Worm (Caenorhabditis elegans) whole organism, young adult: Measurements from ENCODE around the gene Y60A3A.8.

Experiments used
- B0261.1 ChIP-seq: sonication (generic microtip); optimal IDR thresholded peaks from 2 replicates; lab custom pipeline; 2016; ENCODE audit warnings: mild to moderate bottlenecking, missing genetic modification characterization, moderate library complexity, missing compliant biosample characterization
- C06A6.2 ChIP-seq: fragments of 200-800 bp; sonication (Bioruptor generic); conservative IDR thresholded peaks from 2 replicates; pipeline ENCODE4 v1.3.6; 2022; ENCODE audit warnings: missing genetic modification characterization, missing compliant biosample characterization
- F10E7.11 ChIP-seq: sonication (generic microtip); optimal IDR thresholded peaks from 2 replicates; lab custom pipeline; 2017; ENCODE audit warnings: mild to moderate bottlenecking, missing genetic modification characterization, moderate library complexity, missing compliant biosample characterization
- F49E8.2 ChIP-seq: sonication (generic microtip); optimal IDR thresholded peaks from 3 replicates; lab custom pipeline; 2017; ENCODE audit warnings: missing genetic modification characterization, mild to moderate bottlenecking, missing compliant biosample characterization, antibody characterized with exemption, moderate library complexity; ENCODE audit not compliant: insufficient read depth
- F52B5.7 ChIP-seq: sonication (generic microtip); optimal IDR thresholded peaks from 2 replicates; lab custom pipeline; 2016; ENCODE audit warnings: mild to moderate bottlenecking, missing genetic modification characterization, missing compliant biosample characterization
- T07F8.4 ChIP-seq: sonication (generic microtip); optimal IDR thresholded peaks from 2 replicates; lab custom pipeline; 2016; ENCODE audit warnings: mild to moderate bottlenecking, missing genetic modification characterization, moderate library complexity, missing compliant biosample characterization
- Y56A3A.18 ChIP-seq: fragments of 200-800 bp; sonication (Bioruptor generic); IDR thresholded peaks from 2 replicates; pipeline ENCODE4 v1.3.6; 2022; ENCODE audit warnings: missing genetic modification reagents, missing genetic modification characterization, missing compliant biosample characterization
- akir-1 ChIP-seq: fragments of 200-800 bp; sonication (Bioruptor generic); optimal IDR thresholded peaks from 2 replicates; lab custom pipeline; 2018; ENCODE audit warnings: mild to moderate bottlenecking, missing genetic modification characterization, moderate library complexity, missing compliant biosample characterization
- cebp-1 ChIP-seq, 2 experiments: fragments of 200-800 bp in 1 of 2; sonication (Bioruptor generic) in 1 of 2; sonication (generic microtip) in 1 of 2; IDR thresholded peaks in 1 of 2; optimal IDR thresholded peaks in 1 of 2; 2 replicates each; pipeline versions ENCODE4 v1.3.6 to Lab custom; 2017 to 2022; ENCODE audit warnings: missing compliant biosample characterization in 2 of 2, missing genetic modification characterization in 2 of 2, mild to moderate bottlenecking in 1 of 2, missing genetic modification reagents in 1 of 2, moderate library complexity in 1 of 2
- ceh-100 ChIP-seq: fragments of 200-800 bp; sonication (Bioruptor generic); IDR thresholded peaks from 2 replicates; pipeline ENCODE4 v1.3.6; 2022; ENCODE audit warnings: missing genetic modification reagents, missing genetic modification characterization, missing compliant biosample characterization
- ceh-91 ChIP-seq: fragments of 200-800 bp; sonication (Bioruptor generic); IDR thresholded peaks from 2 replicates; pipeline ENCODE4 v1.3.6; 2022; ENCODE audit warnings: missing genetic modification reagents, missing genetic modification characterization, missing compliant biosample characterization
- dox-1 ChIP-seq: fragments of 200-800 bp; sonication (Bioruptor generic); IDR thresholded peaks from 2 replicates; pipeline ENCODE4 v1.3.6; 2022; ENCODE audit warnings: missing genetic modification reagents, missing genetic modification characterization, missing compliant biosample characterization
- egrh-3 ChIP-seq: fragments of 200-800 bp; sonication (Bioruptor generic); IDR thresholded peaks from 2 replicates; pipeline ENCODE4 v1.3.6; 2022; ENCODE audit warnings: missing genetic modification reagents, missing genetic modification characterization, missing compliant biosample characterization
- gei-17 ChIP-seq: fragments of 200-800 bp; sonication (Bioruptor generic); optimal IDR thresholded peaks from 2 replicates; lab custom pipeline; 2018; ENCODE audit warnings: mild to moderate bottlenecking, missing genetic modification characterization, missing compliant biosample characterization
- him-1 ChIP-seq: sonication (generic microtip); optimal IDR thresholded peaks from 2 replicates; lab custom pipeline; 2016; ENCODE audit warnings: missing genotype, missing genetic modification reagents, missing genetic modification characterization, missing compliant biosample characterization
- lin-26 ChIP-seq: fragments of 200-800 bp; sonication (Bioruptor generic); IDR thresholded peaks from 2 replicates; pipeline ENCODE4 v1.3.6; 2022; ENCODE audit warnings: missing genetic modification reagents, missing genetic modification characterization, missing compliant biosample characterization
- lin-54 ChIP-seq: fragments of 200-800 bp; sonication (Bioruptor generic); optimal IDR thresholded peaks from 2 replicates; lab custom pipeline; 2018; ENCODE audit warnings: mild to moderate bottlenecking, missing genetic modification characterization, missing compliant biosample characterization
- lsy-27 ChIP-seq: sonication (generic microtip); optimal IDR thresholded peaks from 2 replicates; lab custom pipeline; 2017; ENCODE audit warnings: missing genetic modification characterization, mild to moderate bottlenecking, missing compliant biosample characterization, antibody characterized with exemption, missing genotype, borderline replicate concordance; ENCODE audit not compliant: insufficient read depth
- madf-6 ChIP-seq: fragments of 200-800 bp; sonication (Bioruptor generic); IDR thresholded peaks from 2 replicates; pipeline ENCODE4 v1.3.6; 2022; ENCODE audit warnings: missing genetic modification reagents, missing genetic modification characterization, missing compliant biosample characterization
- mxl-1 ChIP-seq: sonication (generic microtip); optimal IDR thresholded peaks from 2 replicates; lab custom pipeline; 2016; ENCODE audit warnings: missing genetic modification characterization, missing compliant biosample characterization
- nfya-2 ChIP-seq: fragments of 200-800 bp; sonication (Bioruptor generic); IDR thresholded peaks from 2 replicates; pipeline ENCODE4 v1.3.6; 2022; ENCODE audit warnings: missing genetic modification reagents, missing genetic modification characterization, missing compliant biosample characterization
- nhr-120 ChIP-seq: fragments of 200-800 bp; sonication (Bioruptor generic); IDR thresholded peaks from 2 replicates; pipeline ENCODE4 v1.3.6; 2022; ENCODE audit warnings: missing genetic modification characterization, missing compliant biosample characterization
- nhr-179 ChIP-seq: sonication (generic microtip); optimal IDR thresholded peaks from 2 replicates; lab custom pipeline; 2016; ENCODE audit warnings: mild to moderate bottlenecking, missing genetic modification characterization, missing compliant biosample characterization
- nhr-27 ChIP-seq: fragments of 200-800 bp; sonication (Bioruptor generic); optimal IDR thresholded peaks from 2 replicates; lab custom pipeline; 2018; ENCODE audit warnings: mild to moderate bottlenecking, missing genetic modification characterization, moderate library complexity, missing compliant biosample characterization
- nhr-80 ChIP-seq: sonication (generic microtip); optimal IDR thresholded peaks from 2 replicates; lab custom pipeline; 2016; ENCODE audit warnings: missing genetic modification characterization, missing compliant biosample characterization
- pha-4 ChIP-seq: fragments of 150-350 bp; sonication (generic microtip); optimal IDR thresholded peaks from 2 replicates; lab custom pipeline; 2014; ENCODE audit warnings: missing biosample characterization, missing genetic modification reagents, missing genetic modification characterization
- rcor-1 ChIP-seq: fragments of 200-800 bp; sonication (Bioruptor generic); IDR thresholded peaks from 2 replicates; pipeline ENCODE4 v1.3.6; 2022; ENCODE audit warnings: missing genetic modification reagents, missing genetic modification characterization, missing compliant biosample characterization
- rec-8 ChIP-seq, 2 experiments: sonication (generic microtip); optimal IDR thresholded peaks; 2 replicates each; lab custom pipeline; 2016; ENCODE audit warnings: mild to moderate bottlenecking in 2 of 2, missing genetic modification characterization in 2 of 2, missing genetic modification reagents in 2 of 2, missing genotype in 2 of 2, missing biosample characterization in 1 of 2, missing compliant biosample characterization in 1 of 2, moderate library complexity in 1 of 2
- sdz-38 ChIP-seq: sonication (generic microtip); optimal IDR thresholded peaks from 2 replicates; lab custom pipeline; 2016; ENCODE audit warnings: missing genotype, missing genetic modification characterization, missing compliant biosample characterization
- unc-130 ChIP-seq: sonication (generic microtip); optimal IDR thresholded peaks from 2 replicates; lab custom pipeline; 2016; ENCODE audit warnings: missing genetic modification reagents, missing genetic modification characterization, missing compliant biosample characterization
- zfh-2 ChIP-seq: fragments of 200-800 bp; sonication (Bioruptor generic); conservative IDR thresholded peaks from 2 replicates; pipeline ENCODE4 v1.3.6; 2022; ENCODE audit warnings: missing genetic modification reagents, missing genetic modification characterization, missing compliant biosample characterization
- zim-3 ChIP-seq: sonication (generic microtip); optimal IDR thresholded peaks from 2 replicates; lab custom pipeline; 2017; ENCODE audit warnings: mild to moderate bottlenecking, missing genetic modification characterization, moderate library complexity, missing compliant biosample characterization

The Y60A3A.8 gene

ce11 chrV:19994093-19994492 is 44.3 kb downstream of the Y60A3A.8 start, which contains the start of gene Y60A3A.25:
Gene Y60A3A.25 (minus strand): TSS chrV:19994193.
- TF ChIP-seq pha-4 (tag; lab: Kevin White, UChicago): no peak

- no peak for TF ChIP-seq mxl-1 (tag; lab: Kevin White, UChicago)
- no peak for TF ChIP-seq nhr-27 (tag; lab: Kevin White, UChicago)
- TF ChIP-seq C06A6.2: no peak
- TF ChIP-seq nhr-80 (tag; lab: Kevin White, UChicago): peak; percentile 51
Observed at ce11 chrV:19994665-19995064, 44.9 kb downstream of the Y60A3A.8 start.

ce11 chrV:19997481-19997880 is 47.7 kb downstream of the Y60A3A.8 start:
- TF ChIP-seq F10E7.11 (no peak), lin-26 (no peak), Y56A3A.18 (GFP tag; lab: Robert Waterston, UW) (no peak), lsy-27 (no peak), egrh-3 (GFP tag; lab: Robert Waterston, UW) (peak; percentile 29; the same call in 1 of the 2 replicates), F52B5.7 (tag; lab: Kevin White, UChicago) (no peak), nfya-2 (GFP tag; lab: Robert Waterston, UW) (no peak), zfh-2 (GFP tag; lab: Robert Waterston, UW) (peak; percentile 77), unc-130 (no peak), akir-1 (GFP tag; lab: Kevin White, UChicago) (no peak), rec-8 (tag; optimal IDR thresholded peaks at IDR 0.05; lab: Kevin White, UChicago) (no peak), dox-1 (GFP tag; lab: Robert Waterston, UW) (peak; percentile 31; the same call in 1 of the 2 replicates), B0261.1 (tag; lab: Kevin White, UChicago) (no peak), nhr-179 (tag; lab: Kevin White, UChicago) (no peak), nhr-120 (GFP tag; lab: Robert Waterston, UW) (no peak), C06A6.2 (no peak)

- TF ChIP-seq T07F8.4 (no peak), Y56A3A.18 (GFP tag; lab: Robert Waterston, UW) (0 out of 2 replicates have a peak, but pooled peaks have one; percentile 35), rcor-1 (GFP tag; lab: Robert Waterston, UW) (no peak), ceh-100 (GFP tag; lab: Robert Waterston, UW) (no peak), cebp-1 (GFP tag; IDR thresholded peaks at IDR 0.05; lab: Robert Waterston, UW) (no peak), cebp-1 (tag; optimal IDR thresholded peaks at IDR 0.05; lab: Kevin White, UChicago) (peak; percentile 28), zim-3 (no peak), gei-17 (GFP tag; lab: Kevin White, UChicago) (no peak), dox-1 (GFP tag; lab: Robert Waterston, UW) (no peak), madf-6 (no peak), sdz-38 (tag; lab: Kevin White, UChicago) (no peak), nhr-179 (tag; lab: Kevin White, UChicago) (no peak), him-1 (no peak), lsy-27 (no peak)
- TF ChIP-seq, all 124 proteins: peak for 2
Observed at ce11 chrV:19998203-19998836, 48.5 kb downstream of the Y60A3A.8 start.

- no peak for TF ChIP-seq akir-1 (GFP tag; lab: Kevin White, UChicago)
- TF ChIP-seq ceh-91 (GFP tag; lab: Robert Waterston, UW): no peak
- TF ChIP-seq F49E8.2 (tag; lab: Kevin White, UChicago): no peak
- TF ChIP-seq lin-54: no peak
- TF ChIP-seq egrh-3 (GFP tag; lab: Robert Waterston, UW): peak; percentile 51; the same call in 1 of the 2 replicates
- TF ChIP-seq zfh-2 (GFP tag; lab: Robert Waterston, UW): peak; percentile 52; the same call in 1 of the 2 replicates
- no peak for TF ChIP-seq ceh-100 (GFP tag; lab: Robert Waterston, UW)
Observed at ce11 chrV:19999100-19999499, 49.3 kb downstream of the Y60A3A.8 start.
